Fruit fly (Drosophila melanogaster): ENCODE results near the gene Calx.

Gene Calx

dm6 chr3R:20956875-20957874 is 20.8 kb upstream of the Calx start (continued):
- TF ChIP-seq CG10274 (GFP tag; optimal IDR thresholded peaks at IDR 0.05) (peak; percentile 82), CG1233 (GFP tag; optimal IDR thresholded peaks at IDR 0.05) (peak; percentile 93), CG17186 (GFP tag; optimal IDR thresholded peaks at IDR 0.05) (peak; percentile 26), CG8388 (GFP tag; optimal IDR thresholded peaks at IDR 0.05) (peak; percentile 81), Dad (GFP tag; optimal IDR thresholded peaks at IDR 0.05) (peak; percentile 84), E2f2 (GFP tag; IDR thresholded peaks at IDR 0.05) (peak; percentile 39; the same call in 1 of the 2 replicates), btn (GFP tag; optimal IDR thresholded peaks at IDR 0.05) (peak; percentile 42), MBD-R2 (GFP tag; IDR thresholded peaks at IDR 0.05) (no peak; the same call in 1 of the 2 replicates), dimm (GFP tag; IDR thresholded peaks at IDR 0.05) (no peak), Hand (GFP tag; optimal IDR thresholded peaks at IDR 0.05) (peak; percentile 89), stc (GFP tag; IDR thresholded peaks at IDR 0.05) (no peak), CG12071 (GFP tag; optimal IDR thresholded peaks at IDR 0.05) (no peak), CG14667 (GFP tag; IDR thresholded peaks at IDR 0.05) (no peak; the same call in 1 of the 2 replicates), ewg (GFP tag; optimal IDR thresholded peaks at IDR 0.05) (peak; percentile 60), CG13894 (tag; optimal IDR thresholded peaks at IDR 0.05) (peak; percentile 51), B-H2 (GFP tag; optimal IDR thresholded peaks at IDR 0.05) (peak; percentile 75), chinmo (GFP tag; IDR thresholded peaks at IDR 0.05; ENCODE audit: partially characterized antibody) (peak; percentile 84; the same call in 3 of the 4 replicates), cg (GFP tag; optimal IDR thresholded peaks at IDR 0.05) (no peak), scrt (GFP tag; optimal IDR thresholded peaks at IDR 0.05) (peak; percentile 80), CG14965 (GFP tag; optimal IDR thresholded peaks at IDR 0.05; ENCODE audit: borderline replicate concordance) (no peak), CG30020 (tag; optimal IDR thresholded peaks at IDR 0.05) (peak; percentile 53), CG13123 (GFP tag; optimal IDR thresholded peaks at IDR 0.05) (peak; percentile 61), CG4617 (GFP tag; optimal IDR thresholded peaks at IDR 0.05; ENCODE audit: borderline replicate concordance) (peak; percentile 48), sd (tag; optimal IDR thresholded peaks at IDR 0.05) (peak; percentile 99), ci (GFP tag; IDR thresholded peaks at IDR 0.05) (peak; percentile 48; the same call in 1 of the 3 replicates), CG2116 (GFP tag; optimal IDR thresholded peaks at IDR 0.05) (peak; percentile 39), CG6654 (GFP tag; optimal IDR thresholded peaks at IDR 0.05) (peak; percentile 79), CG8944 (GFP tag; optimal IDR thresholded peaks at IDR 0.05) (peak; percentile 62), CG3847 (GFP tag; IDR thresholded peaks at IDR 0.05) (peak; percentile 51), slp2 (GFP tag; optimal IDR thresholded peaks at IDR 0.05) (peak; percentile 83), Dek (tag; optimal IDR thresholded peaks at IDR 0.05) (peak; percentile 86), CG15073 (GFP tag; optimal IDR thresholded peaks at IDR 0.05) (peak; percentile 6), CG33557 (GFP tag; optimal IDR thresholded peaks at IDR 0.05) (no peak), CG7928 (GFP tag; optimal IDR thresholded peaks at IDR 0.05) (peak; percentile 58), Rx (GFP tag; IDR thresholded peaks at IDR 0.05) (0 out of 2 replicates have a peak, but pooled peaks have one; percentile 3), CG10959 (GFP tag; IDR thresholded peaks at IDR 0.05) (no peak), CG1832 (GFP tag; optimal IDR thresholded peaks at IDR 0.05) (peak; percentile 48), Nf-YC (tag; optimal IDR thresholded peaks at IDR 0.05) (peak; percentile 85), Opbp (GFP tag; IDR thresholded peaks at IDR 0.05; ENCODE audit: partially characterized antibody) (peak; percentile 48; the same call in 1 of the 3 replicates), al (GFP tag; IDR thresholded peaks at IDR 0.05) (no peak; the same call in 1 of the 2 replicates), CG7786 (GFP tag; optimal IDR thresholded peaks at IDR 0.05) (peak; percentile 82), CTCF (GFP tag; optimal IDR thresholded peaks at IDR 0.05) (peak; percentile 22), CG16813 (GFP tag; IDR thresholded peaks at IDR 0.05; ENCODE audit: partially characterized antibody) (no peak), Nf-YA (GFP tag; IDR thresholded peaks at IDR 0.05) (no peak), CG7987 (GFP tag; optimal IDR thresholded peaks at IDR 0.05) (peak; percentile 28), Usf (GFP tag; optimal IDR thresholded peaks at IDR 0.05) (peak; percentile 81), crp (GFP tag; optimal IDR thresholded peaks at IDR 0.05) (peak in 1 of 2 experiments; percentile 56)
